Worm (Caenorhabditis elegans): ENCODE data around the gene pcdr-1.

- TF ChIP-seq sdz-12 (GFP tag; optimal IDR thresholded peaks at IDR 0.05), result no peak
- no peak for TF ChIP-seq ces-1 (GFP tag; optimal IDR thresholded peaks at IDR 0.05)
- TF ChIP-seq aly-2 (tag; optimal IDR thresholded peaks at IDR 0.05), result no peak
Observed at ce11 chrX:15709594-15709993, 43.0 kb downstream of the pcdr-1 start.
